Worm (Caenorhabditis elegans) whole organism, young adult: ENCODE results near the gene dyf-2.
A peak's percentile ranks its signal among the peaks of the same experiment; 100 is the strongest.

ENCODE experiments used
- B0019.2 ChIP-seq: fragments of 200-800 bp; sonication (Bioruptor generic); conservative IDR thresholded peaks from 2 replicates; pipeline ENCODE4 v1.3.6; 2022; ENCODE audit warnings: missing genetic modification reagents, missing genetic modification characterization, missing compliant biosample characterization
- C17E4.6 ChIP-seq: fragments of 200-800 bp; sonication (Bioruptor generic); IDR thresholded peaks from 2 replicates; pipeline ENCODE4 v1.3.6; 2022; ENCODE audit warnings: missing genetic modification reagents, missing genetic modification characterization, missing compliant biosample characterization
- F22D6.2 ChIP-seq: sonication (generic microtip); optimal IDR thresholded peaks from 2 replicates; lab custom pipeline; 2016; ENCODE audit warnings: mild to moderate bottlenecking, missing genetic modification characterization, missing compliant biosample characterization
- F23B12.7 ChIP-seq: sonication (generic microtip); optimal IDR thresholded peaks from 2 replicates; lab custom pipeline; 2017; ENCODE audit warnings: missing genetic modification characterization, mild to moderate bottlenecking, missing compliant biosample characterization, antibody characterized with exemption, moderate library complexity; ENCODE audit not compliant: insufficient read depth
- F33H1.4 ChIP-seq: fragments of 200-800 bp; sonication (Bioruptor generic); IDR thresholded peaks from 2 replicates; pipeline ENCODE4 v1.3.6; 2022; ENCODE audit warnings: missing genetic modification reagents, missing genetic modification characterization, missing compliant biosample characterization
- F49E8.2 ChIP-seq: sonication (generic microtip); optimal IDR thresholded peaks from 3 replicates; lab custom pipeline; 2017; ENCODE audit warnings: missing genetic modification characterization, mild to moderate bottlenecking, missing compliant biosample characterization, antibody characterized with exemption, moderate library complexity; ENCODE audit not compliant: insufficient read depth
- F57A8.1 ChIP-seq: fragments of 200-800 bp; sonication (Bioruptor generic); optimal IDR thresholded peaks from 2 replicates; lab custom pipeline; 2018; ENCODE audit warnings: mild to moderate bottlenecking, missing genetic modification characterization, moderate library complexity, missing compliant biosample characterization
- K12H6.12 ChIP-seq: fragments of 200-800 bp; sonication (Bioruptor generic); optimal IDR thresholded peaks from 2 replicates; lab custom pipeline; 2018; ENCODE audit warnings: mild to moderate bottlenecking, missing genetic modification characterization, missing compliant biosample characterization
- T26A5.8 ChIP-seq: sonication (generic microtip); optimal IDR thresholded peaks from 2 replicates; lab custom pipeline; 2016; ENCODE audit warnings: missing genetic modification characterization, missing compliant biosample characterization
- Y56A3A.18 ChIP-seq: fragments of 200-800 bp; sonication (Bioruptor generic); IDR thresholded peaks from 2 replicates; pipeline ENCODE4 v1.3.6; 2022; ENCODE audit warnings: missing genetic modification reagents, missing genetic modification characterization, missing compliant biosample characterization
- Y79H2A.3 ChIP-seq: fragments of 200-800 bp; sonication (Bioruptor generic); conservative IDR thresholded peaks from 2 replicates; pipeline ENCODE4 v1.3.6; 2022; ENCODE audit warnings: missing genetic modification reagents, missing genetic modification characterization, missing compliant biosample characterization
- Y95B8A.8 ChIP-seq: fragments of 200-800 bp; sonication (Bioruptor generic); IDR thresholded peaks from 2 replicates; pipeline ENCODE4 v1.3.6; 2022; ENCODE audit warnings: missing genetic modification reagents, missing genetic modification characterization, missing compliant biosample characterization
- attf-5 ChIP-seq: fragments of 200-800 bp; sonication (Bioruptor generic); optimal IDR thresholded peaks from 2 replicates; lab custom pipeline; 2018; ENCODE audit warnings: mild to moderate bottlenecking, missing genetic modification characterization, missing compliant biosample characterization
- cebp-2 ChIP-seq: fragments of 200-800 bp; sonication (Bioruptor generic); IDR thresholded peaks from 2 replicates; pipeline ENCODE4 v1.3.6; 2022; ENCODE audit warnings: missing genetic modification characterization, missing compliant biosample characterization
- chd-7 ChIP-seq: sonication (generic microtip); optimal IDR thresholded peaks from 2 replicates; lab custom pipeline; 2016; ENCODE audit warnings: mild to moderate bottlenecking, missing genetic modification characterization, moderate library complexity, missing compliant biosample characterization
- egl-44 ChIP-seq: fragments of 200-800 bp; sonication (Bioruptor generic); IDR thresholded peaks from 2 replicates; pipeline ENCODE4 v1.3.6; 2022; ENCODE audit warnings: missing genetic modification reagents, missing genetic modification characterization, missing compliant biosample characterization
- egrh-3 ChIP-seq: fragments of 200-800 bp; sonication (Bioruptor generic); IDR thresholded peaks from 2 replicates; pipeline ENCODE4 v1.3.6; 2022; ENCODE audit warnings: missing genetic modification reagents, missing genetic modification characterization, missing compliant biosample characterization
- fkh-3 ChIP-seq: sonication (generic microtip); optimal IDR thresholded peaks from 2 replicates; lab custom pipeline; 2016; ENCODE audit warnings: mild to moderate bottlenecking, missing genetic modification characterization, missing compliant biosample characterization
- gei-17 ChIP-seq: fragments of 200-800 bp; sonication (Bioruptor generic); optimal IDR thresholded peaks from 2 replicates; lab custom pipeline; 2018; ENCODE audit warnings: mild to moderate bottlenecking, missing genetic modification characterization, missing compliant biosample characterization
- him-1 ChIP-seq: sonication (generic microtip); optimal IDR thresholded peaks from 2 replicates; lab custom pipeline; 2016; ENCODE audit warnings: missing genotype, missing genetic modification reagents, missing genetic modification characterization, missing compliant biosample characterization
- hmg-20 ChIP-seq: fragments of 200-800 bp; sonication (Bioruptor generic); IDR thresholded peaks from 2 replicates; pipeline ENCODE4 v1.3.6; 2022; ENCODE audit warnings: missing genetic modification reagents, missing genetic modification characterization, missing compliant biosample characterization
- hsf-1 ChIP-seq: fragments of 200-800 bp; sonication (Bioruptor generic); IDR thresholded peaks from 2 replicates; pipeline ENCODE4 v1.3.6; 2022; ENCODE audit warnings: missing genetic modification reagents, missing genetic modification characterization, missing compliant biosample characterization
- let-607 ChIP-seq, 2 experiments: fragments of 200-800 bp in 1 of 2; sonication (Bioruptor generic) in 1 of 2; sonication (generic microtip) in 1 of 2; optimal IDR thresholded peaks; 2 replicates each; lab custom pipeline; 2016 to 2018; ENCODE audit warnings: mild to moderate bottlenecking in 2 of 2, missing compliant biosample characterization in 2 of 2, missing genetic modification characterization in 2 of 2, moderate library complexity in 2 of 2, missing genotype in 1 of 2
- lin-35 ChIP-seq, 3 experiments: fragments of 150-350 bp in 2 of 3; sonication (generic microtip) in 1 of 3; optimal IDR thresholded peaks; 2 replicates each; lab custom pipeline; 2014 to 2018; ENCODE audit warnings: missing biosample characterization in 3 of 3, missing genetic modification characterization in 3 of 3, missing genetic modification reagents in 3 of 3
- lir-1 ChIP-seq: fragments of 200-800 bp; sonication (Bioruptor generic); conservative IDR thresholded peaks from 2 replicates; pipeline ENCODE4 v1.3.6; 2022; ENCODE audit warnings: missing genetic modification reagents, missing genetic modification characterization, missing compliant biosample characterization
- lsl-1 ChIP-seq: fragments of 200-800 bp; sonication (Bioruptor generic); optimal IDR thresholded peaks from 2 replicates; lab custom pipeline; 2018; ENCODE audit warnings: mild to moderate bottlenecking, missing genetic modification characterization, moderate library complexity, missing compliant biosample characterization
- madf-3 ChIP-seq: fragments of 200-800 bp; sonication (Bioruptor generic); IDR thresholded peaks from 2 replicates; pipeline ENCODE4 v1.3.6; 2022; ENCODE audit warnings: missing genetic modification reagents, missing genetic modification characterization, missing compliant biosample characterization
- madf-6 ChIP-seq: fragments of 200-800 bp; sonication (Bioruptor generic); IDR thresholded peaks from 2 replicates; pipeline ENCODE4 v1.3.6; 2022; ENCODE audit warnings: missing genetic modification reagents, missing genetic modification characterization, missing compliant biosample characterization
- mcd-1 ChIP-seq: fragments of 200-800 bp; sonication (Bioruptor generic); IDR thresholded peaks from 2 replicates; pipeline ENCODE4 v1.3.6; 2022; ENCODE audit warnings: missing genetic modification reagents, missing genetic modification characterization, missing compliant biosample characterization
- mes-4 ChIP-seq: sonication (generic microtip); optimal IDR thresholded peaks from 2 replicates; lab custom pipeline; 2016; ENCODE audit warnings: missing genotype, missing genetic modification characterization, missing compliant biosample characterization
- repo-1 ChIP-seq: sonication (generic microtip); optimal IDR thresholded peaks from 2 replicates; lab custom pipeline; 2017; ENCODE audit warnings: mild to moderate bottlenecking, missing genetic modification characterization, missing compliant biosample characterization
- rpc-1 ChIP-seq, 2 experiments: fragments of 150-350 bp in 1 of 2; sonication (generic microtip) in 1 of 2; optimal IDR thresholded peaks; 2 replicates each; lab custom pipeline; 2014 to 2018; ENCODE audit warnings: missing biosample characterization in 1 of 2, missing genetic modification characterization in 1 of 2, missing genetic modification reagents in 1 of 2, missing genotype in 1 of 2
- sea-2 ChIP-seq: fragments of 200-800 bp; sonication (Bioruptor generic); IDR thresholded peaks from 2 replicates; pipeline ENCODE4 v1.3.6; 2022; ENCODE audit warnings: missing genetic modification characterization, missing compliant biosample characterization
- snpc-1.3 ChIP-seq: sonication (generic microtip); optimal IDR thresholded peaks from 2 replicates; lab custom pipeline; 2017; ENCODE audit warnings: missing genetic modification characterization, mild to moderate bottlenecking, missing compliant biosample characterization, antibody characterized with exemption, moderate library complexity, missing genotype, missing genetic modification reagents; ENCODE audit not compliant: insufficient read depth
- snpc-4 ChIP-seq, 5 experiments: fragments of 150-350 bp in 1 of 5; sonication (generic microtip) in 4 of 5; optimal IDR thresholded peaks; 2 replicates each; lab custom pipeline; 2014 to 2018; ENCODE audit warnings: missing genetic modification characterization in 5 of 5, missing biosample characterization in 3 of 5, antibody characterized with exemption in 2 of 5, mild to moderate bottlenecking in 2 of 5, missing compliant biosample characterization in 2 of 5, missing genotype in 2 of 5, moderate library complexity in 2 of 5, missing genetic modification reagents in 1 of 5
- somi-1 ChIP-seq: fragments of 200-800 bp; sonication (Bioruptor generic); optimal IDR thresholded peaks from 2 replicates; lab custom pipeline; 2018; ENCODE audit warnings: mild to moderate bottlenecking, missing genetic modification characterization, missing compliant biosample characterization
- xnd-1 ChIP-seq: sonication (generic microtip); optimal IDR thresholded peaks from 2 replicates; lab custom pipeline; 2016; ENCODE audit warnings: missing genotype, missing genetic modification reagents, missing genetic modification characterization, missing compliant biosample characterization
- zfh-2 ChIP-seq: fragments of 200-800 bp; sonication (Bioruptor generic); conservative IDR thresholded peaks from 2 replicates; pipeline ENCODE4 v1.3.6; 2022; ENCODE audit warnings: missing genetic modification reagents, missing genetic modification characterization, missing compliant biosample characterization
- ztf-18 ChIP-seq: sonication (generic microtip); optimal IDR thresholded peaks from 2 replicates; lab custom pipeline; 2016; ENCODE audit warnings: missing genotype, mild to moderate bottlenecking, missing genetic modification characterization, missing compliant biosample characterization

The dyf-2 gene

DNA sequence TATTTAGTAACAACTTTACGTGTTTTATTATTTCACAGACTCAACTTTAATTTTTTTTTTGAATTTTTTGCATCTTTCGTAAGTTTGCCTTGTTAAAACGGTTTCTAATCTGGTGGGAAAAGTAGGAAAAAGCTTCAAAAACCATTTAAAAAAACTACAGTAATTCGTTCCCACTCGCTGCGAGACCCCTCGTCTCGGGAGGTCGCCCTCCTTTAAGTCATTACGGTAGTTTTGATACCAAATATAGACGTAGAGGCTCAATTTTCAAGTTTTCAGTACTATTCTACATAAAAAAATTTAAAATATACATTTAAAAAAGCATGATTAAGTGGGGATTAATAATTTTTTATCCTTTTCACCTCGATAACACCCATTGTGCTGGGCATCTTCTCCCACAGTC lies 45.4 kb downstream of the dyf-2 start:
- TF ChIP-seq T26A5.8 (tag; lab: Kevin White, UChicago), result no peak
- TF ChIP-seq xnd-1, result peak; percentile 53
- TF ChIP-seq mes-4 (tag; lab: Kevin White, UChicago), result no peak
- peak; percentile 76 for TF ChIP-seq lsl-1 (GFP tag; lab: Kevin White, UChicago)
- no peak for TF ChIP-seq Y79H2A.3 (GFP tag; lab: Robert Waterston, UW)
- TF ChIP-seq hsf-1, result no peak
- TF ChIP-seq madf-6 (GFP tag; lab: Robert Waterston, UW), result 0 out of 2 replicates have a peak, but pooled peaks have one; percentile 30
- TF ChIP-seq F23B12.7, result no peak
- TF ChIP-seq chd-7, result no peak
- TF ChIP-seq lir-1 (GFP tag; lab: Robert Waterston, UW), result no peak
- TF ChIP-seq F33H1.4 (GFP tag; lab: Robert Waterston, UW), result peak; percentile 57
- TF ChIP-seq F57A8.1 (GFP tag; lab: Kevin White, UChicago), result no peak
- TF ChIP-seq repo-1 (tag; lab: Kevin White, UChicago), result no peak
- no peak for TF ChIP-seq attf-5
- TF ChIP-seq cebp-2, result no peak
- no peak for TF ChIP-seq B0019.2 (GFP tag; lab: Robert Waterston, UW)
- TF ChIP-seq egl-44, result no peak

DNA sequence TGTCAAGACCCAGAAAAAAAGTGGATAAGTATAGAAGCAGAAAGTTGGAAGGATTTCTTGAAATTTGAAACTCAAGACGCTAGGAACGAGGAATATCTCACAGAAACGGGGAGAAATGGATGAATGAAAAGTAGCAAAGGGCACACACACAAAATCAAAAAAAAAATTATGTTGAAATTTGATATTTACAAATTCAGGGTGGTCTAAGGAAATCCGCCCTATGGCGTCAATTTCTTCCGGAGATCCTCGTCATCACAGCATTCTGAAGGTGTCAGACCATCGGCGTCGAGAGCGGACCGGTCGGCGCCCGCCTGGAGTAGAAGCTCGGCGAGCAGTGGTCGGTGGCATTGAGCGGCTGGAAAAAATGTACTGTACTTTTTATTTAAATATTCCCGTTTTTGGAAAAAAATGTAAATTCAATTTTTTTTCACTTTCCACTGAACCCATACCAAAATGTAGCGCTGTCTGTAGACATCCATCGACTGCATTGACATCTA lies 46.2 kb downstream of the dyf-2 start:
- TF ChIP-seq Y56A3A.18 (GFP tag; lab: Robert Waterston, UW) (no peak), zfh-2 (peak; percentile 61), egrh-3 (peak; percentile 21; the same call in 1 of the 2 replicates)

DNA sequence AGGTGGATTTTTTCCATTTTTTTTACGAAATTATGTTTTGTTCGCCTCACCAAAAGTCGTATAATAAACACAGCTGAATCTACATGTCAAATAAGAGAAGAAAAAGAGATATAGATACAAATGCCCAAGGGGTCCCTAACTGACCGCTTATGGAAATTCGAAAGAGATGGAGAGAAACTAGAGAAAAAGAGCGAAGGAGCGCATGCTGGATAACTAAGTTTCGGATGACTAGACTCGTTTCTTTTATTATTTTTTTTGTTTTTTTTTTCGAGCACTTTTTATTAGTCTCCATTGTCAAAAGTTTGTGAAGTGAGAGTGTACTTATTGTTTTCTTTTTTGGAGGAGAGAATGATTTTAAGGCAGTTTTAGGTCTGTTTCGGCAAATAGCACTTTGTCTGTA lies 48.6 kb downstream of the dyf-2 start:
- TF ChIP-seq madf-6 (GFP tag; lab: Robert Waterston, UW), result no peak
- no peak for TF ChIP-seq somi-1 (GFP tag; lab: Kevin White, UChicago)
- no peak for TF ChIP-seq K12H6.12 (tag; lab: Kevin White, UChicago)
- TF ChIP-seq let-607 (tag; optimal IDR thresholded peaks at IDR 0.05; lab: Kevin White, UChicago), result no peak
- TF ChIP-seq F49E8.2 (tag; lab: Kevin White, UChicago), result no peak

ce11 chrIII:13635730-13636360 lies 50.4 kb downstream of the dyf-2 start:
- no peak for TF ChIP-seq him-1 (tag; lab: Kevin White, UChicago)
- no peak for TF ChIP-seq fkh-3 (tag; lab: Kevin White, UChicago)
- no peak for TF ChIP-seq hmg-20 (GFP tag; lab: Robert Waterston, UW)
- peak in 1 of 3 experiments; percentile 21 for TF ChIP-seq lin-35 (GFP tag; optimal IDR thresholded peaks at IDR 0.05; lab: Kevin White, UChicago)
- no peak for TF ChIP-seq B0019.2 (GFP tag; lab: Robert Waterston, UW)
- no peak for TF ChIP-seq sea-2
- no peak for TF ChIP-seq C17E4.6
- no peak for TF ChIP-seq madf-3 (GFP tag; lab: Robert Waterston, UW)
- TF ChIP-seq F22D6.2, result no peak
- no peak for TF ChIP-seq snpc-1.3 (tag; lab: Kevin White, UChicago)
- no peak for TF ChIP-seq snpc-4 (GFP tag; optimal IDR thresholded peaks at IDR 0.05; lab: Kevin White, UChicago)
- peak in 2 of 4 experiments; percentile 17 to 51 for TF ChIP-seq snpc-4 (tag; optimal IDR thresholded peaks at IDR 0.05; lab: Kevin White, UChicago)
- no peak for TF ChIP-seq gei-17 (GFP tag; lab: Kevin White, UChicago)
- TF ChIP-seq Y95B8A.8 (GFP tag; lab: Robert Waterston, UW), result no peak
- TF ChIP-seq cebp-2, result 0 out of 2 replicates have a peak, but pooled peaks have one; percentile 37
- TF ChIP-seq F57A8.1 (GFP tag; lab: Kevin White, UChicago), result no peak
- TF ChIP-seq rpc-1 (optimal IDR thresholded peaks at IDR 0.05; lab: Kevin White, UChicago), result no peak
- TF ChIP-seq rpc-1 (tag; optimal IDR thresholded peaks at IDR 0.05; lab: Kevin White, UChicago), result no peak
- peak; percentile 70 for TF ChIP-seq zfh-2
- no peak for TF ChIP-seq mcd-1
- TF ChIP-seq ztf-18 (tag; lab: Kevin White, UChicago), result no peak
- TF ChIP-seq, all 124 proteins: peak for 4
